Fruit fly (Drosophila melanogaster) whole organism, prepupa: ENCODE data around the gene Dtg.

Source experiments
- CG10631 ChIP-seq: fragments of 200-800 bp; sonication (Bioruptor generic); optimal IDR thresholded peaks from 2 replicates; lab custom pipeline; 2016; ENCODE audit warnings: missing biosample characterization, missing genetic modification characterization
- CG11294 ChIP-seq: fragments of 200-800 bp; sonication (Bioruptor generic); IDR thresholded peaks from 2 replicates; pipeline ENCODE4 v1.3.6; 2022; ENCODE audit warnings: missing biosample characterization, missing genetic modification characterization
- CG11762 ChIP-seq: fragments of 200-800 bp; sonication (Bioruptor generic); optimal IDR thresholded peaks from 3 replicates; lab custom pipeline; 2016; ENCODE audit warnings: missing biosample characterization, missing genetic modification characterization; ENCODE audit not compliant: insufficient read depth
- CG1621 ChIP-seq: fragments of 200-800 bp; sonication (Bioruptor generic); optimal IDR thresholded peaks from 3 replicates; lab custom pipeline; 2018; ENCODE audit warnings: missing biosample characterization, mild to moderate bottlenecking, missing genetic modification characterization
- CG3032 ChIP-seq: fragments of 200-800 bp; optimal IDR thresholded peaks from 2 replicates; lab custom pipeline; 2019; ENCODE audit warnings: missing biosample characterization, mild to moderate bottlenecking, missing genetic modification characterization, moderate library complexity
- CG34406 ChIP-seq: fragments of 200-800 bp; sonication (Bioruptor generic); optimal IDR thresholded peaks from 3 replicates; lab custom pipeline; 2016; ENCODE audit warnings: missing biosample characterization, missing genetic modification characterization
- CG4318 ChIP-seq: fragments of 200-800 bp; sonication (Bioruptor generic); optimal IDR thresholded peaks from 3 replicates; lab custom pipeline; 2017; ENCODE audit warnings: missing biosample characterization, mild to moderate bottlenecking, missing genetic modification characterization
- CG6163 ChIP-seq: fragments of 200-800 bp; sonication (Bioruptor generic); IDR thresholded peaks from 3 replicates; pipeline ENCODE4 v1.3.6; 2022; ENCODE audit warnings: missing biosample characterization, missing genetic modification characterization
- CG6276 ChIP-seq: fragments of 200-800 bp; sonication (Bioruptor generic); optimal IDR thresholded peaks from 2 replicates; lab custom pipeline; 2017; ENCODE audit warnings: missing biosample characterization, mild to moderate bottlenecking, missing genetic modification characterization
- CG6792 ChIP-seq: fragments of 200-800 bp; sonication (Bioruptor generic); optimal IDR thresholded peaks from 3 replicates; lab custom pipeline; 2016; ENCODE audit warnings: missing biosample characterization, missing genetic modification characterization
- CG6808 ChIP-seq: fragments of 200-800 bp; sonication (Bioruptor generic); optimal IDR thresholded peaks from 3 replicates; lab custom pipeline; 2017; ENCODE audit warnings: missing biosample characterization, missing genetic modification characterization, mild to moderate bottlenecking, moderate library complexity, missing genetic modification reagents
- CG6854 ChIP-seq: fragments of 200-800 bp; sonication (Bioruptor generic); optimal IDR thresholded peaks from 2 replicates; lab custom pipeline; 2017; ENCODE audit warnings: missing biosample characterization, mild to moderate bottlenecking, missing genetic modification characterization
- CG7368 ChIP-seq: fragments of 200-800 bp; sonication (Bioruptor generic); optimal IDR thresholded peaks from 3 replicates; lab custom pipeline; 2016; ENCODE audit warnings: missing biosample characterization, missing genetic modification characterization
- CG8632 ChIP-seq: fragments of 200-800 bp; sonication (Bioruptor generic); optimal IDR thresholded peaks from 3 replicates; lab custom pipeline; 2016; ENCODE audit warnings: missing biosample characterization, missing genetic modification characterization
- CG9139 ChIP-seq: fragments of 200-800 bp; sonication (Bioruptor generic); optimal IDR thresholded peaks from 3 replicates; lab custom pipeline; 2017; ENCODE audit warnings: missing biosample characterization, mild to moderate bottlenecking, missing genetic modification characterization
- Eip93F ChIP-seq: fragments of 200-800 bp; sonication (Bioruptor generic); optimal IDR thresholded peaks from 2 replicates; lab custom pipeline; 2016; ENCODE audit warnings: missing biosample characterization, mild to moderate bottlenecking, missing genetic modification characterization
- Ets21C ChIP-seq: fragments of 200-800 bp; sonication (Bioruptor generic); optimal IDR thresholded peaks from 3 replicates; lab custom pipeline; 2016; ENCODE audit warnings: missing biosample characterization, missing genetic modification characterization
- Gug ChIP-seq: fragments of 200-800 bp; sonication (Bioruptor generic); IDR thresholded peaks from 2 replicates; pipeline ENCODE4 v1.3.6; 2022; ENCODE audit warnings: missing biosample characterization, missing genetic modification characterization
- Hr38 ChIP-seq: sonication (Bioruptor generic); optimal IDR thresholded peaks from 2 replicates; lab custom pipeline; 2016; ENCODE audit warnings: missing biosample characterization, missing genetic modification characterization
- Hr39 ChIP-seq: fragments of 200-800 bp; sonication (Bioruptor generic); optimal IDR thresholded peaks from 2 replicates; lab custom pipeline; 2016; ENCODE audit warnings: missing biosample characterization, missing genetic modification characterization
- Met ChIP-seq: fragments of 200-800 bp; sonication (Bioruptor generic); optimal IDR thresholded peaks from 3 replicates; lab custom pipeline; 2016; ENCODE audit warnings: missing biosample characterization, missing genetic modification characterization
- OdsH ChIP-seq: fragments of 200-800 bp; sonication (Bioruptor generic); optimal IDR thresholded peaks from 3 replicates; lab custom pipeline; 2016; ENCODE audit warnings: missing biosample characterization, missing genetic modification characterization
- Smox ChIP-seq: fragments of 200-800 bp; sonication (Bioruptor generic); optimal IDR thresholded peaks from 3 replicates; lab custom pipeline; 2016; ENCODE audit warnings: missing biosample characterization, missing genetic modification characterization
- Sox14 ChIP-seq: fragments of 200-800 bp; sonication (Bioruptor generic); optimal IDR thresholded peaks from 3 replicates; lab custom pipeline; 2016; ENCODE audit warnings: missing biosample characterization, missing genetic modification characterization
- Sox15 ChIP-seq: fragments of 200-800 bp; sonication (Bioruptor generic); optimal IDR thresholded peaks from 3 replicates; lab custom pipeline; 2016; ENCODE audit warnings: missing biosample characterization, missing genetic modification characterization
- achi ChIP-seq: fragments of 200-800 bp; sonication (Bioruptor generic); optimal IDR thresholded peaks from 3 replicates; lab custom pipeline; 2016; ENCODE audit warnings: missing biosample characterization, missing genetic modification characterization
- acj6 ChIP-seq: fragments of 200-800 bp; sonication (Bioruptor generic); optimal IDR thresholded peaks from 3 replicates; lab custom pipeline; 2016; ENCODE audit warnings: missing biosample characterization, missing genetic modification characterization
- cyc ChIP-seq: fragments of 200-800 bp; sonication (Bioruptor generic); optimal IDR thresholded peaks from 3 replicates; lab custom pipeline; 2016; ENCODE audit warnings: missing biosample characterization, missing genetic modification characterization
- dac ChIP-seq: fragments of 200-800 bp; sonication (Bioruptor generic); optimal IDR thresholded peaks from 2 replicates; lab custom pipeline; 2017; ENCODE audit warnings: missing biosample characterization, mild to moderate bottlenecking, missing genetic modification characterization
- dsx ChIP-seq: fragments of 200-800 bp; optimal IDR thresholded peaks from 3 replicates; lab custom pipeline; 2019; ENCODE audit warnings: missing biosample characterization, mild to moderate bottlenecking, missing genetic modification characterization, moderate library complexity; ENCODE audit not compliant: poor library complexity, severe bottlenecking
- eg ChIP-seq: fragments of 200-800 bp; sonication (Bioruptor generic); IDR thresholded peaks from 3 replicates; pipeline ENCODE4 v1.3.6; 2022; ENCODE audit warnings: missing biosample characterization, missing genetic modification characterization
- esn ChIP-seq: fragments of 200-800 bp; sonication (Bioruptor generic); optimal IDR thresholded peaks from 2 replicates; lab custom pipeline; 2016; ENCODE audit warnings: missing biosample characterization, mild to moderate bottlenecking, missing genetic modification characterization, moderate library complexity
- fd59A ChIP-seq: fragments of 200-800 bp; sonication (Bioruptor generic); optimal IDR thresholded peaks from 2 replicates; lab custom pipeline; 2017; ENCODE audit warnings: missing biosample characterization, mild to moderate bottlenecking, missing genetic modification characterization, missing genetic modification reagents
- fd85E ChIP-seq: fragments of 200-800 bp; sonication (Bioruptor generic); optimal IDR thresholded peaks from 3 replicates; lab custom pipeline; 2016; ENCODE audit warnings: missing biosample characterization, missing genetic modification characterization
- fkh ChIP-seq: fragments of 200-800 bp; sonication (Bioruptor generic); optimal IDR thresholded peaks from 3 replicates; lab custom pipeline; 2017; ENCODE audit warnings: missing biosample characterization, mild to moderate bottlenecking, missing genetic modification characterization, moderate library complexity
- salr ChIP-seq, 2 experiments: fragments of 200-800 bp; sonication (Bioruptor generic); optimal IDR thresholded peaks; 3 replicates each; lab custom pipeline; 2016 to 2018; ENCODE audit warnings: missing biosample characterization in 2 of 2, missing genetic modification characterization in 2 of 2, mild to moderate bottlenecking in 1 of 2
- spab ChIP-seq: fragments of 200-800 bp; sonication (Bioruptor generic); optimal IDR thresholded peaks from 2 replicates; lab custom pipeline; 2017; ENCODE audit warnings: missing biosample characterization, mild to moderate bottlenecking, missing genetic modification characterization, missing genetic modification reagents
- svp ChIP-seq: fragments of 200-800 bp; sonication (Bioruptor generic); peaks from one replicate; lab custom pipeline; 2016; ENCODE audit warnings: missing biosample characterization, missing genetic modification characterization
- topi ChIP-seq: fragments of 200-800 bp; sonication (Bioruptor generic); optimal IDR thresholded peaks from 3 replicates; lab custom pipeline; 2016; ENCODE audit warnings: missing biosample characterization, missing genetic modification characterization

Gene Dtg

DNA sequence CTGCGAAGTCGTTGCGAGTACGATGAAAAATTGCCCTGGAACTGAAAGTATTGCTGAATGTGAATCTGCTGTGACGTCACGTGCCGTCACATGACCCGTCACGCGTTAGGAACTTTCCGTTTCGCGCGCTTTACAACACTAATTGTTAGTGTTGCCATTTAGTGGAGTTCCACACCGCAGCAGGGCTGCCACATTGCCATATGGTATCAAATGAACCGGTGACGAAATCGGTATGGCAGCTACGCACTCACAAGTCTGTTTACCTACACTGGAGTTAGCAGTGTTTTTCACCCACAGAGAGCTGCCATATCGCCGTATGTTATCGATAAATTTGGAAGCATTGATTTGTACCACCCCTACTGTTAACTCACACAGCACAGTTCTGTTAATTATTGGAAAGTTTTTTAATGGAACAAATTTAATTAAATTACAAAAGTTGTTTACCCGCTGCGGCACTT, 20.1 kb upstream of the Dtg start, which contains the start of the genes Vha55 and Snx3 (continued):
- TF ChIP-seq Met (GFP tag; lab: Kevin White, UChicago): no peak
- no peak for TF ChIP-seq Sox15 (GFP tag; lab: Kevin White, UChicago)
- TF ChIP-seq CG6163 (GFP tag; lab: Robert Waterston, UW): no peak
- no peak for TF ChIP-seq CG7368 (GFP tag; lab: Kevin White, UChicago)
- TF ChIP-seq Sox14 (GFP tag; lab: Kevin White, UChicago): peak; percentile 58
- TF ChIP-seq OdsH (GFP tag; lab: Kevin White, UChicago): peak; percentile 30
- TF ChIP-seq Gug (GFP tag; lab: Robert Waterston, UW): no peak
- TF ChIP-seq achi: no peak
- TF ChIP-seq CG6854 (GFP tag; lab: Kevin White, UChicago): no peak
- peak; percentile 44 for TF ChIP-seq Ets21C (GFP tag; lab: Kevin White, UChicago)
- TF ChIP-seq spab (GFP tag; lab: Kevin White, UChicago): no peak
- peak; percentile 54 for TF ChIP-seq Hr39 (GFP tag; lab: Kevin White, UChicago)
- no peak for TF ChIP-seq CG8632 (GFP tag; lab: Kevin White, UChicago)
- TF ChIP-seq fd59A: no peak
- no peak for TF ChIP-seq acj6 (GFP tag; lab: Kevin White, UChicago)
- no peak for TF ChIP-seq Hr38
- TF ChIP-seq cyc: peak; percentile 68
- TF ChIP-seq fkh (GFP tag; lab: Kevin White, UChicago): no peak
- no peak for TF ChIP-seq eg (GFP tag; lab: Robert Waterston, UW)
- TF ChIP-seq CG4318: no peak
- TF ChIP-seq topi (GFP tag; lab: Kevin White, UChicago): peak; percentile 48
- no peak for TF ChIP-seq Smox (GFP tag; lab: Kevin White, UChicago)

DNA sequence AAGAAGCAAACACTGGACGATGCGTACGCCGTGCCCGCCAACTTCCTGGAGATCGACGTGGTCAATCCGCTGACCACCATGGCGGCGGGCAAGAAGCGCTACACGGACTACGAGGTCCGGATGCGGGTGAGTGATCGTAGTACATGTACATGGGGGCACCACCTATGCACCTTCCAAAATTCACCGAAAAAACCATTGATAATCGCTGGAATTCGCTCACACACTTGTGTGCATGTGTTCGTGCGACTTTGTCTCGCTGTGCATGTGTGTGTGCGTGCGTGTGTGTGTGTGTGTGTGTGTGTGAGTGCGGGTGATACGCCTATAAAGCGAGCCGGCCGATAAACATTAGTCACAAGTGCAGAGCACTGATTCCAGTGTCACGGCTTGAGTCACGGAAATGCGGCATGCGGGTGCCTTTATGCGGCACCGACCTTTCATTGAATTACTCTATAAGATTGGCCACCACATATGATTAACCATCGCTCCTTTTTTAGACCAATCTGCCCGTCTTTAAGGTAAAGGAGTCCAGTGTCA, 19.4 kb upstream of the Dtg start:
- no peak for TF ChIP-seq eg (GFP tag; lab: Robert Waterston, UW)
- no peak for TF ChIP-seq fd85E (GFP tag; lab: Kevin White, UChicago)
- no peak for TF ChIP-seq CG6163 (GFP tag; lab: Robert Waterston, UW)
- TF ChIP-seq OdsH (GFP tag; lab: Kevin White, UChicago): no peak
- no peak for TF ChIP-seq CG6808
- no peak for TF ChIP-seq CG3032 (tag; lab: Kevin White, UChicago)
- no peak for TF ChIP-seq spab (GFP tag; lab: Kevin White, UChicago)
- TF ChIP-seq svp (GFP tag; lab: Kevin White, UChicago): peak; percentile 86
- TF ChIP-seq esn (GFP tag; lab: Kevin White, UChicago): no peak
- TF ChIP-seq Ets21C (GFP tag; lab: Kevin White, UChicago): no peak
- no peak for TF ChIP-seq salr (GFP tag; optimal IDR thresholded peaks at IDR 0.05; lab: Kevin White, UChicago)
- TF ChIP-seq dsx: peak; percentile 12
- TF ChIP-seq, all 60 proteins: peak for 2

DNA sequence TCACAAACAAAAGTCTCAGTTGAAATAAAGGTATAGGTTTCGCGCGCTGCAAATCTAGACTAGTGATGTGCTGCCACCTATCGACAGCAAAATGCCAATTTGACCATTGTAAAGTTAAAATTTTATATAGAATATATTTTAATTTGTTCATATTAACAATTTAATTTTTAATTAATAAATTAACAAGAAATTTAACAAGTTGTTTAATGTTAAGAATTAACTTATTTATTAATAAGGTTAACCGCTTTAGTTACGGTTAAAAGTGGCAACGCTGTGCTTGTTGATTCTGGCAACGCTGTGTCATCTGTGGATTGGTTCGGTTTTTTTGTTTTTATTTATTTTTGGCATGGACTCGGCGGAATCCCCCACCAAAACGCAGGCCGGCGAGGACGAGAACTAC, 17.5 kb upstream of the Dtg start, which contains the start of gene Not10:
TSS of gene Not10 (plus strand) at position 279 of the 400 bp plus-strand sequence.
- TF ChIP-seq CG3032 (tag; lab: Kevin White, UChicago): peak; percentile 29
- TF ChIP-seq fd85E (GFP tag; lab: Kevin White, UChicago): no peak
- TF ChIP-seq esn (GFP tag; lab: Kevin White, UChicago): peak; percentile 25
- TF ChIP-seq Ets21C (GFP tag; lab: Kevin White, UChicago): peak; percentile 10
- TF ChIP-seq Sox14 (GFP tag; lab: Kevin White, UChicago): no peak
- peak; percentile 15 for TF ChIP-seq CG34406 (GFP tag; lab: Kevin White, UChicago)
- no peak for TF ChIP-seq CG7368 (GFP tag; lab: Kevin White, UChicago)
- no peak for TF ChIP-seq Smox (GFP tag; lab: Kevin White, UChicago)
- TF ChIP-seq Met (GFP tag; lab: Kevin White, UChicago): no peak
- TF ChIP-seq Gug (GFP tag; lab: Robert Waterston, UW): no peak
- peak; percentile 49 for TF ChIP-seq acj6 (GFP tag; lab: Kevin White, UChicago)
- no peak for TF ChIP-seq CG9139 (GFP tag; lab: Kevin White, UChicago)
- peak; percentile 58 for TF ChIP-seq Eip93F (GFP tag; lab: Kevin White, UChicago)

DNA sequence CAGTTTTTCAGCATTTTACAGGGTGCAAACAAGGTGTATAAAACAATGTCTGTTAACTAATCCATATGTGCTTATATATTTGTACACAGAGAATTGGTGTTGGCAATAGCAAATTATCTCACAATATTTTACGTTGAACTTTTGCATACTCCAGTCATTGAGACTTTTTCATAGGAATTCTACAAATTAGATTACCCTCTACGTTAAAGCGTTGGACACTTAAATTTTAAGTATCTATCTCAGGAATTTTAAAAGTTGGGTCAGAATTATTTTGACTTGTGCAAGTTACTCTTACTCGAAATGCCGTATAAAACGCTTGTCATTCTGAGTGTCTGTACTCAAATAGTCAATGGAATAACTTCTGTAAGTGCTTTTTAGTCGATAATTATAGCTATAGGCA, 14.8 kb upstream of the Dtg start, which contains the start of gene CG18530:
TSS of gene CG18530 (plus strand) at position 301 of the 400 bp plus-strand sequence.
- TF ChIP-seq CG7368 (GFP tag; lab: Kevin White, UChicago): no peak
- TF ChIP-seq Hr39 (GFP tag; lab: Kevin White, UChicago): no peak
- no peak for TF ChIP-seq CG10631 (GFP tag; lab: Kevin White, UChicago)
- TF ChIP-seq CG6276: no peak
- no peak for TF ChIP-seq CG11762
- no peak for TF ChIP-seq CG11294 (GFP tag; lab: Robert Waterston, UW)
- no peak for TF ChIP-seq eg (GFP tag; lab: Robert Waterston, UW)
- no peak for TF ChIP-seq CG4318
- no peak for TF ChIP-seq CG6792 (GFP tag; lab: Kevin White, UChicago)
- no peak for TF ChIP-seq CG6854 (GFP tag; lab: Kevin White, UChicago)
- TF ChIP-seq CG6808: no peak
- no peak for TF ChIP-seq CG9139 (GFP tag; lab: Kevin White, UChicago)
- no peak for TF ChIP-seq Met (GFP tag; lab: Kevin White, UChicago)
- TF ChIP-seq topi (GFP tag; lab: Kevin White, UChicago): no peak
- TF ChIP-seq dac (GFP tag; lab: Kevin White, UChicago): no peak
- no peak for TF ChIP-seq CG1621
- TF ChIP-seq spab (GFP tag; lab: Kevin White, UChicago): no peak
- TF ChIP-seq achi: no peak
- TF ChIP-seq Smox (GFP tag; lab: Kevin White, UChicago): no peak
- TF ChIP-seq CG6163 (GFP tag; lab: Robert Waterston, UW): no peak
